Worm (Caenorhabditis elegans): ENCODE data around the gene nhr-102.

DNA sequence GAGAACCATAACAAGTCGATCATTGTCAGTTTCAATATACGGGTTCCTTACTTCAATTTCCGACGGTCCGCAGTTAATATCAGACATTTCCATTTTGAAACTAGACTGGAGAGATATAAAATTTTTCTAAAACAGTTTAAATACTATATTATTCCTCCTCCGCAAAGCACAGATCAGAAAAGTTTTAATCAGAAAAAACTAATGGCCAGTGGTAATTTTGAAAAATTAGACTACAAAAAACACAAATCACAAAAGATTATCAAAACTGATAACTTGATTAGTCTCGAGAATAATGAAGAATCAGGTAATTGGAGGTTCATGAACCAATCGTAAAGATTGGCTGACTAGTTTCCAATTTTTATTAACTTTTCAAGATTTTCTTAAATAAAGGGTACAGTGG lies 9.8 kb upstream of the nhr-102 start, which contains the start of gene T06C12.9:
- no peak for TF ChIP-seq him-1 (tag; optimal IDR thresholded peaks at IDR 0.05)
- TF ChIP-seq dao-5 (tag; optimal IDR thresholded peaks at IDR 0.05) = no peak
- no peak for TF ChIP-seq W03F9.2 (tag; optimal IDR thresholded peaks at IDR 0.05)

All from whole organism, L4/young adult.